Worm (Caenorhabditis elegans): ENCODE results near the gene twk-48.

The twk-48 gene

DNA sequence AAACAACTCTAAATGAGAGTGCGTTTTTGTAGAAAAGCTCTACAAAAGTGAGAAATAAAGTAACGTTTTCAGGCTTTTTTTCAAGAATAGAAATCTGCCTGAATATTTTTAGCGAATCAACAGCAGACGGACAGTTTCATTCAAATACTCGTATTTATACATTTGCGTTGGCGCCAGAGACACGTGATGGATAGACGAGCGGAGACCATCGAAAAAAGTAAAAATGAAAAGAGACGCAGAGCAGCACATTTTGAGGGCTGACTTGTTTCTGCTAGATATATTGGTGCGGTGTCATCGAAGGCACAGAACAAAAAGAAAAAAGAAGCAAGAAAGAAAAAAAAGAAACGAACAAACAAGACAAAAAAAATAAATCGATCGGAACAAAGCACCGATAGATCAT, 34.5 kb upstream of the twk-48 start (continued):
- TF ChIP-seq zfh-2 (GFP tag; conservative IDR thresholded peaks at IDR 0.05), result no peak
- no peak for TF ChIP-seq cebp-2 (GFP tag; IDR thresholded peaks at IDR 0.05)
- TF ChIP-seq efl-1 (GFP tag; optimal IDR thresholded peaks at IDR 0.05), result no peak
- TF ChIP-seq lin-26 (GFP tag; IDR thresholded peaks at IDR 0.05), result no peak
- no peak for TF ChIP-seq ztf-25 (GFP tag; IDR thresholded peaks at IDR 0.05)
- TF ChIP-seq K11D2.4 (GFP tag; IDR thresholded peaks at IDR 0.05), result peak; percentile 67; the same call in 1 of the 2 replicates
- TF ChIP-seq gei-17 (GFP tag; optimal IDR thresholded peaks at IDR 0.05), result no peak
- TF ChIP-seq D2030.7 (GFP tag; IDR thresholded peaks at IDR 0.05), result no peak
- TF ChIP-seq Y53G8AR.9 (GFP tag; conservative IDR thresholded peaks at IDR 0.05), result peak; percentile 66
- no peak for TF ChIP-seq F37B4.10 (GFP tag; IDR thresholded peaks at IDR 0.05)
- TF ChIP-seq xnd-1 (tag; optimal IDR thresholded peaks at IDR 0.05), result no peak
- no peak for TF ChIP-seq ztf-18 (tag; optimal IDR thresholded peaks at IDR 0.05)
- TF ChIP-seq nfyb-1 (GFP tag; IDR thresholded peaks at IDR 0.05), result peak; percentile 55; the same call in 1 of the 2 replicates
- TF ChIP-seq cebp-1 (GFP tag; IDR thresholded peaks at IDR 0.05), result peak; percentile 66
- peak; percentile 61 for TF ChIP-seq cebp-1 (tag; optimal IDR thresholded peaks at IDR 0.05)
- TF ChIP-seq lin-40 (tag; optimal IDR thresholded peaks at IDR 0.05), result peak; percentile 39
- no peak for TF ChIP-seq T07F8.4 (tag; optimal IDR thresholded peaks at IDR 0.05)
- peak; percentile 56 for TF ChIP-seq tbp1 (GFP tag; optimal IDR thresholded peaks at IDR 0.05)
- TF ChIP-seq mxl-1 (tag; optimal IDR thresholded peaks at IDR 0.05), result no peak
- peak; percentile 11 for TF ChIP-seq snpc-4 (GFP tag; optimal IDR thresholded peaks at IDR 0.05)
- TF ChIP-seq snpc-4 (tag; optimal IDR thresholded peaks at IDR 0.05), result peak in 1 of 4 experiments; percentile 41
- no peak for TF ChIP-seq ztf-26 (tag; optimal IDR thresholded peaks at IDR 0.05)
- TF ChIP-seq let-526 (GFP tag; IDR thresholded peaks at IDR 0.05), result peak; percentile 57; the same call in 1 of the 2 replicates
- TF ChIP-seq K12H6.12 (tag; optimal IDR thresholded peaks at IDR 0.05), result peak; percentile 50
- no peak for TF ChIP-seq madf-8 (GFP tag; conservative IDR thresholded peaks at IDR 0.05)
- no peak for TF ChIP-seq ceh-58 (GFP tag; IDR thresholded peaks at IDR 0.05)
- no peak for TF ChIP-seq lir-1 (GFP tag; conservative IDR thresholded peaks at IDR 0.05)

DNA sequence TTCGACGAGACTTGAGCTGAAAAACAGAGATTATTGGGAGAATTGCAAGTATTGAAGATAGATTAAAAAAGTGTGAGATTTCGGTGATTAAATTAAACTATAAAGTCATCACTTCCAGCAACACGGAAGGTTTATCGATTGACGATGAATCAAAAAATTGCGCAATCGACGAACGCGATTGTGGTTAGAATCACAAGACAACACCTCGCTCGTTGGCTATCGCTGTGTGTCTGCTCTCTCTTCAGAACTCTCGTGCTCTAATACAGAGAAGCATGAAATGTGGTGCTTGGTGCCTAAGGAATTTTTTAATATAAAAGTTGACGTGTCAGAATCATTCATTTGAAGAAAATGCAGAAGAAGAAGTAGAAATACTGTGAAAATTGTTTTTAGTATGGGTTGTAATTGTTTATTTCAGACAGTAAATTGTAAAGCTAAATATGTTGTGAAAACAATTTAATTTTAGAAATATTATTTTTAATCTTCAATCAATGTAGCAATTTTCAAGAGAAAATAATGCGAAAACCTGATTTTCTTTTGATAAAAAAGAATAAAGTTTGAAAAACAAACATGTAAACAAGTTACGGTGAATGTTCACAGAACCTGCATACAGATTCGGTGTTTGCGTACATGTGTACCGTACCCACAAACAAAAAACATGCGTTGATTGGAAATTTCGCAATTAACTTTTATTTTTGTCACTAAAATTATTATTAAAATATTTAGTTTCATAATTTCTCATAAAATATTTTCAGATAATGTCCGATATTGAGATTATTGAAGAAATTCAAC, 33.2 kb upstream of the twk-48 start, which contains the start of the genes ZK632.10 and ZK632.11:
Gene ZK632.10, minus strand, starts transcription at position 560 of the 789 bp plus-strand sequence.
Gene ZK632.11, plus strand, starts transcription at position 753 of the 789 bp plus-strand sequence.
- TF ChIP-seq attf-5 (GFP tag; optimal IDR thresholded peaks at IDR 0.05), result peak; percentile 17
- peak; percentile 66 for TF ChIP-seq F33H1.4 (GFP tag; IDR thresholded peaks at IDR 0.05)
- no peak for TF ChIP-seq snpc-4 (GFP tag; optimal IDR thresholded peaks at IDR 0.05)
- TF ChIP-seq snpc-4 (tag; optimal IDR thresholded peaks at IDR 0.05), result peak in 2 of 4 experiments; percentile 16 to 42
- peak; percentile 44; the same call in 1 of the 2 replicates for TF ChIP-seq hmg-1.2 (GFP tag; IDR thresholded peaks at IDR 0.05)
- TF ChIP-seq nfyb-1 (GFP tag; IDR thresholded peaks at IDR 0.05), result peak; percentile 49; the same call in 1 of the 2 replicates
- TF ChIP-seq ceh-91 (GFP tag; IDR thresholded peaks at IDR 0.05), result peak; percentile 53
- peak; percentile 50; the same call in 1 of the 2 replicates for TF ChIP-seq rcor-1 (GFP tag; IDR thresholded peaks at IDR 0.05)
- TF ChIP-seq F23B12.7 (tag; optimal IDR thresholded peaks at IDR 0.05; ENCODE audit: insufficient read depth), result peak; percentile 73
- TF ChIP-seq ceh-27 (GFP tag; optimal IDR thresholded peaks at IDR 0.05), result peak; percentile 20
- no peak for TF ChIP-seq die-1 (tag; optimal IDR thresholded peaks at IDR 0.05)
- peak; percentile 56 for TF ChIP-seq pbrm-1 (GFP tag; IDR thresholded peaks at IDR 0.05)
- peak; percentile 8 for TF ChIP-seq F49E8.2 (tag; optimal IDR thresholded peaks at IDR 0.05; ENCODE audit: insufficient read depth)
- TF ChIP-seq Y67H2A.10 (GFP tag; conservative IDR thresholded peaks at IDR 0.05), result no peak
- TF ChIP-seq K12H6.12 (tag; optimal IDR thresholded peaks at IDR 0.05), result peak; percentile 59
- peak; percentile 37; the same call in 1 of the 2 replicates for TF ChIP-seq madf-3 (GFP tag; IDR thresholded peaks at IDR 0.05)
- no peak for TF ChIP-seq unc-130 (GFP tag; optimal IDR thresholded peaks at IDR 0.05)
- TF ChIP-seq D2030.7 (GFP tag; IDR thresholded peaks at IDR 0.05), result peak; percentile 33; the same call in 1 of the 2 replicates
- no peak for TF ChIP-seq Y53F4B.3 (GFP tag; IDR thresholded peaks at IDR 0.05)
- peak; percentile 39; the same call in 1 of the 2 replicates for TF ChIP-seq Y53G8AR.9 (GFP tag; conservative IDR thresholded peaks at IDR 0.05)
- no peak for TF ChIP-seq ztf-18 (tag; optimal IDR thresholded peaks at IDR 0.05)
- TF ChIP-seq ztf-3 (GFP tag; optimal IDR thresholded peaks at IDR 0.05), result no peak
- TF ChIP-seq lsl-1 (GFP tag; optimal IDR thresholded peaks at IDR 0.05), result peak; percentile 83
- TF ChIP-seq cebp-1 (GFP tag; IDR thresholded peaks at IDR 0.05), result peak; percentile 91
- TF ChIP-seq cebp-1 (tag; optimal IDR thresholded peaks at IDR 0.05), result peak; percentile 89
- peak; percentile 31 for TF ChIP-seq lin-54 (GFP tag; optimal IDR thresholded peaks at IDR 0.05)
- TF ChIP-seq sptf-2 (GFP tag; optimal IDR thresholded peaks at IDR 0.05), result no peak
